Fruit fly (Drosophila melanogaster): ENCODE measurements around the gene CG9550.

The CG9550 gene

dm6 chr2L:6530952-6531512, 34.2 kb downstream of the CG9550 start:
- TF ChIP-seq pan (optimal IDR thresholded peaks at IDR 0.05) (no peak), Dll (optimal IDR thresholded peaks at IDR 0.05) (no peak), EcR (GFP tag; optimal IDR thresholded peaks at IDR 0.05) (no peak)

- TF ChIP-seq psq (optimal IDR thresholded peaks at IDR 0.05) (no peak), CG8478 (optimal IDR thresholded peaks at IDR 0.05) (no peak), pan (optimal IDR thresholded peaks at IDR 0.05) (no peak), Dll (optimal IDR thresholded peaks at IDR 0.05) (no peak), usp (GFP tag; optimal IDR thresholded peaks at IDR 0.05) (no peak), EcR (GFP tag; optimal IDR thresholded peaks at IDR 0.05) (no peak)
Observed at dm6 chr2L:6531985-6532699, 35.3 kb downstream of the CG9550 start.

- TF ChIP-seq EcR (GFP tag; optimal IDR thresholded peaks at IDR 0.05) = no peak
- no peak for TF ChIP-seq Dll (optimal IDR thresholded peaks at IDR 0.05)
- TF ChIP-seq CG8478 (optimal IDR thresholded peaks at IDR 0.05) = no peak
- TF ChIP-seq pan (optimal IDR thresholded peaks at IDR 0.05) = no peak
- no peak for TF ChIP-seq psq (optimal IDR thresholded peaks at IDR 0.05)
Observed at dm6 chr2L:6532977-6533376, 36.1 kb downstream of the CG9550 start.

- TF ChIP-seq Dll (optimal IDR thresholded peaks at IDR 0.05) = no peak
- TF ChIP-seq psq (optimal IDR thresholded peaks at IDR 0.05) = no peak
- TF ChIP-seq usp (GFP tag; optimal IDR thresholded peaks at IDR 0.05) = no peak
- no peak for TF ChIP-seq EcR (GFP tag; optimal IDR thresholded peaks at IDR 0.05)
- TF ChIP-seq pan (optimal IDR thresholded peaks at IDR 0.05) = no peak
- TF ChIP-seq CG8478 (optimal IDR thresholded peaks at IDR 0.05) = no peak
Observed at dm6 chr2L:6533719-6534118, 36.9 kb downstream of the CG9550 start.

- TF ChIP-seq Dll (optimal IDR thresholded peaks at IDR 0.05) (no peak), CG8478 (optimal IDR thresholded peaks at IDR 0.05) (no peak), psq (optimal IDR thresholded peaks at IDR 0.05) (no peak), usp (GFP tag; optimal IDR thresholded peaks at IDR 0.05) (no peak), pan (optimal IDR thresholded peaks at IDR 0.05) (no peak), EcR (GFP tag; optimal IDR thresholded peaks at IDR 0.05) (no peak)
Observed at dm6 chr2L:6534125-6534815, 37.4 kb downstream of the CG9550 start.

dm6 chr2L:6536044-6536581, 39.3 kb downstream of the CG9550 start:
- TF ChIP-seq CG8478 (optimal IDR thresholded peaks at IDR 0.05) = no peak
- TF ChIP-seq Dll (optimal IDR thresholded peaks at IDR 0.05) = peak; percentile 27

dm6 chr2L:6539623-6540381, 42.9 kb downstream of the CG9550 start:
- TF ChIP-seq CG8478 (optimal IDR thresholded peaks at IDR 0.05) = no peak
- peak; percentile 3 for TF ChIP-seq pan (optimal IDR thresholded peaks at IDR 0.05)

- no peak for TF ChIP-seq CG8478 (optimal IDR thresholded peaks at IDR 0.05)
- no peak for TF ChIP-seq Dll (optimal IDR thresholded peaks at IDR 0.05)
- TF ChIP-seq psq (optimal IDR thresholded peaks at IDR 0.05) = no peak
- no peak for TF ChIP-seq EcR (GFP tag; optimal IDR thresholded peaks at IDR 0.05)
- no peak for TF ChIP-seq usp (GFP tag; optimal IDR thresholded peaks at IDR 0.05)
- no peak for TF ChIP-seq pan (optimal IDR thresholded peaks at IDR 0.05)
Observed at dm6 chr2L:6546883-6547471, 50.1 kb downstream of the CG9550 start, which contains the start of gene eya. TSS of gene eya (minus strand) at chr2L:6546976.

- no peak for TF ChIP-seq EcR (GFP tag; optimal IDR thresholded peaks at IDR 0.05)
- no peak for TF ChIP-seq Dll (optimal IDR thresholded peaks at IDR 0.05)
- no peak for TF ChIP-seq pan (optimal IDR thresholded peaks at IDR 0.05)
- no peak for TF ChIP-seq CG8478 (optimal IDR thresholded peaks at IDR 0.05)
- no peak for TF ChIP-seq psq (optimal IDR thresholded peaks at IDR 0.05)
- TF ChIP-seq usp (GFP tag; optimal IDR thresholded peaks at IDR 0.05) = no peak
Observed at dm6 chr2L:6547978-6548377, 51.1 kb downstream of the CG9550 start.

All from whole organism.